Worm (Caenorhabditis elegans) whole organism, late embryonic: Measurements from ENCODE around the gene srh-119.

ENCODE experiments used
- C08G9.2 ChIP-seq: sonication (generic microtip); optimal IDR thresholded peaks from 2 replicates; lab custom pipeline; 2016; ENCODE audit warnings: mild to moderate bottlenecking, missing genetic modification characterization, moderate library complexity, missing compliant biosample characterization
- C38D4.7 ChIP-seq: fragments of 200-800 bp; sonication (Bioruptor generic); optimal IDR thresholded peaks from 2 replicates; lab custom pipeline; 2018; ENCODE audit warnings: mild to moderate bottlenecking, missing genetic modification characterization, moderate library complexity, missing compliant biosample characterization
- K02D7.2 ChIP-seq: sonication (generic microtip); optimal IDR thresholded peaks from 2 replicates; lab custom pipeline; 2017; ENCODE audit warnings: mild to moderate bottlenecking, missing genetic modification characterization, missing compliant biosample characterization
- ahr-1 ChIP-seq: sonication (generic microtip); optimal IDR thresholded peaks from 2 replicates; lab custom pipeline; 2016; ENCODE audit warnings: missing genetic modification characterization, missing compliant biosample characterization
- ama-1 ChIP-seq: fragments of 150-350 bp; optimal IDR thresholded peaks from 2 replicates; lab custom pipeline; 2014
- ceh-14 ChIP-seq: sonication (generic microtip); optimal IDR thresholded peaks from 2 replicates; lab custom pipeline; 2016; ENCODE audit warnings: missing genotype, missing genetic modification characterization, missing compliant biosample characterization
- ceh-18 ChIP-seq: sonication (generic microtip); optimal IDR thresholded peaks from 2 replicates; lab custom pipeline; 2016; ENCODE audit warnings: missing genetic modification characterization, missing compliant biosample characterization
- ceh-19 ChIP-seq: fragments of 200-800 bp; sonication (Bioruptor generic); optimal IDR thresholded peaks from 2 replicates; lab custom pipeline; 2018; ENCODE audit warnings: mild to moderate bottlenecking, missing genetic modification characterization, missing compliant biosample characterization
- ceh-22 ChIP-seq: sonication (generic microtip); optimal IDR thresholded peaks from 2 replicates; lab custom pipeline; 2017; ENCODE audit warnings: missing biosample characterization, missing genetic modification characterization
- ceh-24 ChIP-seq: sonication (generic microtip); optimal IDR thresholded peaks from 2 replicates; lab custom pipeline; 2016; ENCODE audit warnings: mild to moderate bottlenecking, missing genetic modification characterization, missing compliant biosample characterization
- ceh-30 ChIP-seq: fragments of 150-350 bp; optimal IDR thresholded peaks from 2 replicates; lab custom pipeline; 2014; ENCODE audit warnings: missing biosample characterization, missing genetic modification characterization
- ceh-31 ChIP-seq: sonication (generic microtip); optimal IDR thresholded peaks from 2 replicates; lab custom pipeline; 2016; ENCODE audit warnings: missing genetic modification characterization, missing compliant biosample characterization
- ceh-48 ChIP-seq: sonication (generic microtip); optimal IDR thresholded peaks from 2 replicates; lab custom pipeline; 2016; ENCODE audit warnings: missing genetic modification characterization, inconsistent platforms, missing compliant biosample characterization
- ceh-9 ChIP-seq: sonication (generic microtip); optimal IDR thresholded peaks from 2 replicates; lab custom pipeline; 2016; ENCODE audit warnings: mild to moderate bottlenecking, missing genetic modification characterization, inconsistent platforms, missing compliant biosample characterization
- che-1 ChIP-seq: sonication (generic microtip); optimal IDR thresholded peaks from 2 replicates; lab custom pipeline; 2016; ENCODE audit warnings: mild to moderate bottlenecking, missing genetic modification characterization, missing compliant biosample characterization
- dmd-4 ChIP-seq: sonication (generic microtip); optimal IDR thresholded peaks from 2 replicates; lab custom pipeline; 2016; ENCODE audit warnings: borderline replicate concordance, missing genetic modification characterization, missing compliant biosample characterization
- eyg-1 ChIP-seq: sonication (generic microtip); optimal IDR thresholded peaks from 2 replicates; lab custom pipeline; 2016; ENCODE audit warnings: missing genotype, missing genetic modification characterization, missing compliant biosample characterization
- fax-1 ChIP-seq: sonication (generic microtip); optimal IDR thresholded peaks from 2 replicates; lab custom pipeline; 2016; ENCODE audit warnings: missing genotype, missing genetic modification characterization, missing compliant biosample characterization
- fkh-10 ChIP-seq: fragments of 150-350 bp; optimal IDR thresholded peaks from 2 replicates; lab custom pipeline; 2014; ENCODE audit warnings: missing biosample characterization, missing genetic modification reagents, missing genetic modification characterization
- gmeb-2 ChIP-seq: sonication (generic microtip); optimal IDR thresholded peaks from 2 replicates; lab custom pipeline; 2016; ENCODE audit warnings: missing genetic modification characterization, inconsistent platforms, missing compliant biosample characterization
- hlh-13 ChIP-seq: fragments of 200-800 bp; sonication (Bioruptor generic); optimal IDR thresholded peaks from 2 replicates; lab custom pipeline; 2018; ENCODE audit warnings: mild to moderate bottlenecking, missing genetic modification characterization, missing compliant biosample characterization
- hlh-30 ChIP-seq: sonication (generic microtip); optimal IDR thresholded peaks from 2 replicates; lab custom pipeline; 2017; ENCODE audit warnings: antibody characterized with exemption, missing genetic modification characterization, missing compliant biosample characterization; ENCODE audit not compliant: insufficient read depth
- hlh-6 ChIP-seq: sonication (generic microtip); optimal IDR thresholded peaks from 2 replicates; lab custom pipeline; 2016; ENCODE audit warnings: missing genotype, missing genetic modification characterization, missing compliant biosample characterization
- hlh-8 ChIP-seq: sonication (generic microtip); optimal IDR thresholded peaks from 2 replicates; lab custom pipeline; 2016; ENCODE audit warnings: missing genotype, missing genetic modification characterization, missing compliant biosample characterization
- mec-3 ChIP-seq: sonication (generic microtip); optimal IDR thresholded peaks from 2 replicates; lab custom pipeline; 2016; ENCODE audit warnings: borderline replicate concordance, missing genetic modification characterization, missing compliant biosample characterization
- nfya-1 ChIP-seq: sonication (generic microtip); optimal IDR thresholded peaks from 2 replicates; lab custom pipeline; 2017; ENCODE audit warnings: missing genetic modification characterization, mild to moderate bottlenecking, missing compliant biosample characterization, antibody characterized with exemption, moderate library complexity
- nhr-11 ChIP-seq: fragments of 150-350 bp; optimal IDR thresholded peaks from 2 replicates; lab custom pipeline; 2014; ENCODE audit warnings: missing biosample characterization, missing genetic modification characterization
- nhr-232 ChIP-seq: sonication (generic microtip); optimal IDR thresholded peaks from 2 replicates; lab custom pipeline; 2016; ENCODE audit warnings: missing genetic modification characterization, missing compliant biosample characterization
- npax-4 ChIP-seq: sonication (generic microtip); optimal IDR thresholded peaks from 2 replicates; lab custom pipeline; 2016; ENCODE audit warnings: missing genetic modification characterization, missing compliant biosample characterization
- odd-2 ChIP-seq: sonication (generic microtip); optimal IDR thresholded peaks from 2 replicates; lab custom pipeline; 2017; ENCODE audit warnings: antibody characterized with exemption, mild to moderate bottlenecking, missing genetic modification characterization, missing compliant biosample characterization
- pag-3 ChIP-seq: sonication (generic microtip); optimal IDR thresholded peaks from 2 replicates; lab custom pipeline; 2016; ENCODE audit warnings: missing compliant biosample characterization, missing genetic modification characterization, borderline replicate concordance
- pax-1 ChIP-seq: fragments of 150-350 bp; optimal IDR thresholded peaks from 2 replicates; lab custom pipeline; 2014; ENCODE audit warnings: missing biosample characterization, missing genetic modification characterization
- pha-4 ChIP-seq: fragments of 150-350 bp; optimal IDR thresholded peaks from 2 replicates; lab custom pipeline; 2018; ENCODE audit warnings: missing biosample characterization, missing genetic modification reagents, missing genetic modification characterization
- pqm-1 ChIP-seq: sonication (generic microtip); optimal IDR thresholded peaks from 2 replicates; lab custom pipeline; 2016; ENCODE audit warnings: missing genetic modification characterization, missing compliant biosample characterization
- pros-1 ChIP-seq: fragments of 150-350 bp; optimal IDR thresholded peaks from 2 replicates; lab custom pipeline; 2014; ENCODE audit warnings: missing biosample characterization, missing genetic modification reagents, missing genetic modification characterization
- ref-2 ChIP-seq: sonication (generic microtip); optimal IDR thresholded peaks from 2 replicates; lab custom pipeline; 2016; ENCODE audit warnings: missing genetic modification characterization, missing compliant biosample characterization
- rnt-1 ChIP-seq: sonication (generic microtip); optimal IDR thresholded peaks from 2 replicates; lab custom pipeline; 2016; ENCODE audit warnings: missing genetic modification characterization, missing compliant biosample characterization
- sdc-2 ChIP-seq: sonication (generic microtip); optimal IDR thresholded peaks from 2 replicates; lab custom pipeline; 2016; ENCODE audit warnings: missing genotype, missing genetic modification characterization, missing compliant biosample characterization
- sox-4 ChIP-seq: sonication (generic microtip); optimal IDR thresholded peaks from 2 replicates; lab custom pipeline; 2017; ENCODE audit warnings: mild to moderate bottlenecking, missing genetic modification characterization, inconsistent platforms, missing compliant biosample characterization
- tbx-2 ChIP-seq: sonication (generic microtip); optimal IDR thresholded peaks from 2 replicates; lab custom pipeline; 2016; ENCODE audit warnings: missing genetic modification characterization, missing compliant biosample characterization
- zip-5 ChIP-seq: sonication (generic microtip); optimal IDR thresholded peaks from 2 replicates; lab custom pipeline; 2016; ENCODE audit warnings: missing genetic modification characterization, missing compliant biosample characterization
- ztf-16 ChIP-seq: sonication (generic microtip); optimal IDR thresholded peaks from 2 replicates; lab custom pipeline; 2017; ENCODE audit warnings: missing genetic modification characterization, missing compliant biosample characterization

srh-119 gene

DNA sequence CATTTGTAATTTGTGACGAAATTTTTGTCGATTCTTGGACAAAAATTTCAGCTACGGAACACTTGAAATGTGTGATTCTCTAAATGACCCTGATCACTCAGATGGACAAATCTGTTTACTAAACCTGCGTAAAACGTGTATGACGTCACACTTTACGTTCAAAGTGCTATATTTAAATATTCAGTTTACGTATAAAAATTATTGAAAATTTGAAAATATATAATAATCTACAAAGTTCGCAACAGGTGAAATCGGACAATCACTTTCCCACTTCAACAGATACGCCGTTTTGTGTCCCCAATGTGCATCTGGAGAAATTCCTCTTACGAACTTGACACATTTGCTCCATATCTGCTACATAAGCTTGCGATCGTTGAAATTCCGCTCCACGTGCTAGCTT lies 33.0 kb downstream of the srh-119 start, which contains the start of gene srh-131:
Gene srh-131 (plus strand): TSS at position 301 of the 400 bp plus-strand sequence.
- TF ChIP-seq nhr-232 (tag; lab: Kevin White, UChicago) = no peak
- TF ChIP-seq ztf-16 (tag; lab: Kevin White, UChicago) = no peak
- TF ChIP-seq dmd-4 = no peak
- TF ChIP-seq rnt-1 (tag; lab: Kevin White, UChicago) = no peak
- no peak for TF ChIP-seq ceh-31 (tag; lab: Kevin White, UChicago)
- no peak for TF ChIP-seq odd-2 (tag; lab: Kevin White, UChicago)
- no peak for TF ChIP-seq K02D7.2 (tag; lab: Kevin White, UChicago)
- no peak for TF ChIP-seq ceh-22 (tag; lab: Kevin White, UChicago)
- TF ChIP-seq gmeb-2 = no peak
- no peak for TF ChIP-seq C38D4.7 (GFP tag; lab: Kevin White, UChicago)
- TF ChIP-seq eyg-1 = no peak

ce11 chrV:17008302-17008701 lies 36.1 kb downstream of the srh-119 start, which contains the start of gene sri-69:
TSS of gene sri-69 (minus strand) at chrV:17008402.
- TF ChIP-seq ceh-30 (tag; lab: Kevin White, UChicago) (no peak), dmd-4 (no peak), ama-1 (lab: Kevin White, UChicago) (no peak), npax-4 (tag; lab: Kevin White, UChicago) (no peak), pqm-1 (tag; lab: Kevin White, UChicago) (no peak), pros-1 (tag; lab: Kevin White, UChicago) (no peak), tbx-2 (tag; lab: Kevin White, UChicago) (no peak), hlh-13 (GFP tag; lab: Kevin White, UChicago) (no peak), fax-1 (tag; lab: Kevin White, UChicago) (no peak), ahr-1 (tag; lab: Kevin White, UChicago) (no peak), ceh-9 (no peak), C08G9.2 (tag; lab: Kevin White, UChicago) (no peak)

DNA sequence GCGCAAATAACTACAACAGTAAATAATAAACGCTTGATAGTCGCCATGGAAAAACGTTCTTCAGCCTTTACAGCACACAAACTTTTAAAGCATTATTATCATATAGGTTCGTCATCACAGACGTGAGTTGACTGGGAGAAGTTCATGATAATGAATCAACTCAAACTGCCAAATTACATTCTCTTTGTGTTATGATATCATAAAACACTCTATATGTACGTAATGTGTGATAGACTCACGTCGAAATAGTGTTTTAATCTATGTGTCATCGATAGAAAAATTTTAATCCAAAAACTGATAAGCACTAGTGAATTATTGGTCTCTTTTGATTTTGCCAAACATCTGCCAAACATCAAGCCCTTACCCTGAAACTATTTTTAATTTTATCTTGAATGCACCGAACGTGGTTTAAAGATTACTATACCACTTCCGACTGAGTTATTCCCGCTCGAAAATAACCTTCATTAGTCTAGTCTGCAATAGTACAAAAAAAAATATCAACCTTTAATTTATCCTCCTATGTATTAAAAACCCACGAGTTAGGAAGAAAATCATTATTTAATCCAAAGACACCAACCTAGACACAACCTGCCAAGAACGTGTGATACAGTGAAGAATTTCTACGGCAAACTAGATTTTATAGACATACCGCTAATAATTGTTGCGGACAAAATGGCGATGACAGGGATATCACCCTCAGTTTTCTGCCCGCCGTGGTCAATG lies 37.3 kb downstream of the srh-119 start, which contains the start of the genes clc-12 and clec-240:
Gene clc-12 (minus strand): TSS at position 47 of the 723 bp plus-strand sequence.
Gene clec-240 (plus strand): TSS at position 673 of the 723 bp plus-strand sequence.
- TF ChIP-seq hlh-8 (tag; lab: Kevin White, UChicago) = no peak
- TF ChIP-seq ceh-14 (tag; lab: Kevin White, UChicago) = no peak
- no peak for TF ChIP-seq sox-4 (tag; lab: Kevin White, UChicago)
- TF ChIP-seq sdc-2 (tag; lab: Kevin White, UChicago) = no peak
- no peak for TF ChIP-seq ceh-48 (tag; lab: Kevin White, UChicago)
- TF ChIP-seq npax-4 (tag; lab: Kevin White, UChicago) = no peak
- TF ChIP-seq hlh-13 (GFP tag; lab: Kevin White, UChicago) = no peak
- TF ChIP-seq hlh-30 = no peak
- no peak for TF ChIP-seq ceh-18
- TF ChIP-seq pax-1 (tag; lab: Kevin White, UChicago) = no peak
- TF ChIP-seq pros-1 (tag; lab: Kevin White, UChicago) = no peak
- no peak for TF ChIP-seq tbx-2 (tag; lab: Kevin White, UChicago)
- TF ChIP-seq fkh-10 (GFP tag; lab: Kevin White, UChicago) = no peak
- no peak for TF ChIP-seq ceh-24 (tag; lab: Kevin White, UChicago)
- no peak for TF ChIP-seq pag-3

DNA sequence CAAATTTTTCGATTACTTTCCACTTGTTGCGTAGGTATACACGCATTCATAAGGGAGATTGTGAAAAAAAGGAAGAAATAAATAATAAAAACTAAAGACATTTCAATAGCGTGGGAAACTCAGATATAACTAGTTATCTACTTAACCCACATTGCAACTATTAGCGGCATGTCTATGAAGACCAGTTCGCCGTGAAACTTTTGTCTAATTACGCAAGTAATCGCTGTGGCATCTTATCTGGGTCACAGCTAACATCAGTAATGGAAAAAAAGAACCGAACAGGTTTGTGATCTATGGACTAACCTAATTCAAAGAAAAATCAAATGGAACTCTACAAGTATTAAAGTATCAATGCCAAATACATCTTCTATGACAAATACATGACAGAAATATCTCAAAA lies 41.0 kb downstream of the srh-119 start, which contains the start of gene clec-241:
Gene clec-241 (minus strand): TSS at position 101 of the 400 bp plus-strand sequence.
- TF ChIP-seq sox-4 (tag; lab: Kevin White, UChicago) (no peak), ceh-19 (GFP tag; lab: Kevin White, UChicago) (no peak), pha-4 (no peak), nhr-11 (tag; lab: Kevin White, UChicago) (no peak), che-1 (tag; lab: Kevin White, UChicago) (no peak), pqm-1 (tag; lab: Kevin White, UChicago) (no peak), nfya-1 (tag; lab: Kevin White, UChicago) (no peak), hlh-6 (tag; lab: Kevin White, UChicago) (no peak), zip-5 (tag; lab: Kevin White, UChicago) (no peak), C38D4.7 (GFP tag; lab: Kevin White, UChicago) (no peak), eyg-1 (no peak), mec-3 (tag; lab: Kevin White, UChicago) (no peak), gmeb-2 (no peak), ref-2 (no peak), ceh-9 (no peak)
